Fruit fly (Drosophila melanogaster) whole organism, embryonic: ENCODE measurements around the gene Lasp.

Source experiments
- Aef1 ChIP-seq: fragments of 200-800 bp; sonication (Bioruptor generic); IDR thresholded peaks from 3 replicates; pipeline ENCODE4 v1.3.6; 2022; ENCODE audit warnings: missing biosample characterization, missing genetic modification characterization
- Antp ChIP-seq: fragments of 200-800 bp; sonication (Bioruptor generic); optimal IDR thresholded peaks from 3 replicates; lab custom pipeline; 2016; ENCODE audit warnings: missing biosample characterization, missing genetic modification characterization
- Bgb ChIP-seq: fragments of 200-800 bp; sonication (Bioruptor generic); IDR thresholded peaks from 2 replicates; pipeline ENCODE4 v1.3.6; 2022; ENCODE audit warnings: missing biosample characterization, missing genetic modification characterization; ENCODE audit not compliant: partially characterized antibody
- CG10654 ChIP-seq: fragments of 200-800 bp; sonication (Bioruptor generic); optimal IDR thresholded peaks from 2 replicates; lab custom pipeline; 2016; ENCODE audit warnings: missing biosample characterization, missing genetic modification characterization
- CG11456 ChIP-seq: fragments of 200-800 bp; sonication (Bioruptor generic); IDR thresholded peaks from 3 replicates; pipeline ENCODE4 v1.3.6; 2022; ENCODE audit warnings: missing biosample characterization, missing genetic modification characterization
- CG12071 ChIP-seq: fragments of 200-800 bp; sonication (Bioruptor generic); optimal IDR thresholded peaks from 3 replicates; lab custom pipeline; 2018; ENCODE audit warnings: missing biosample characterization, mild to moderate bottlenecking, missing genetic modification characterization
- CG12104 ChIP-seq: fragments of 200-800 bp; sonication (Bioruptor generic); optimal IDR thresholded peaks from 3 replicates; lab custom pipeline; 2016; ENCODE audit warnings: missing biosample characterization, missing genetic modification characterization
- CG13775 ChIP-seq: fragments of 200-800 bp; sonication (Bioruptor generic); optimal IDR thresholded peaks from 3 replicates; lab custom pipeline; 2017; ENCODE audit warnings: missing biosample characterization, mild to moderate bottlenecking, missing genetic modification characterization
- CG14441 ChIP-seq: fragments of 200-800 bp; sonication (Bioruptor generic); IDR thresholded peaks from 2 replicates; pipeline ENCODE4 v1.3.6; 2022; ENCODE audit warnings: missing biosample characterization, missing genetic modification characterization
- CG2875 ChIP-seq: fragments of 200-800 bp; sonication (Bioruptor generic); optimal IDR thresholded peaks from 2 replicates; lab custom pipeline; 2017; ENCODE audit warnings: missing biosample characterization, mild to moderate bottlenecking, missing genetic modification characterization, missing genetic modification reagents
- CG2889 ChIP-seq: fragments of 200-800 bp; sonication (Bioruptor generic); IDR thresholded peaks from 3 replicates; pipeline ENCODE4 v1.3.6; 2022; ENCODE audit warnings: missing biosample characterization, missing genetic modification characterization
- CG42726 ChIP-seq: fragments of 200-800 bp; sonication (Bioruptor generic); IDR thresholded peaks from 2 replicates; pipeline ENCODE4 v1.3.6; 2022; ENCODE audit warnings: missing biosample characterization, missing genetic modification characterization; ENCODE audit not compliant: partially characterized antibody
- CG5953 ChIP-seq: fragments of 200-800 bp; sonication (Bioruptor generic); IDR thresholded peaks from 2 replicates; pipeline ENCODE4 v1.3.6; 2022; ENCODE audit warnings: missing biosample characterization, missing genetic modification characterization
- CG6854 ChIP-seq: fragments of 200-800 bp; sonication (Bioruptor generic); optimal IDR thresholded peaks from 3 replicates; lab custom pipeline; 2017; ENCODE audit warnings: missing biosample characterization, mild to moderate bottlenecking, missing genetic modification characterization
- Hmr ChIP-seq: fragments of 200-800 bp; sonication (Bioruptor generic); optimal IDR thresholded peaks from 3 replicates; lab custom pipeline; 2017; ENCODE audit warnings: mild to moderate bottlenecking, missing biosample characterization, missing genetic modification reagents, missing genetic modification characterization
- Hr3 ChIP-seq: fragments of 200-800 bp; sonication (Bioruptor generic); optimal IDR thresholded peaks from 3 replicates; lab custom pipeline; 2016; ENCODE audit warnings: missing biosample characterization, missing genetic modification characterization
- Hr39 ChIP-seq: fragments of >200 bp; optimal IDR thresholded peaks from 2 replicates; lab custom pipeline; 2017
- Med ChIP-seq: fragments of 200-800 bp; sonication (Bioruptor generic); peaks from one replicate; lab custom pipeline; 2016; ENCODE audit warnings: missing biosample characterization, missing genetic modification characterization, mild to moderate bottlenecking, inconsistent platforms, moderate library complexity
- Opbp ChIP-seq: fragments of 200-800 bp; sonication (Bioruptor generic); IDR thresholded peaks from 3 replicates; pipeline ENCODE4 v1.3.6; 2022; ENCODE audit warnings: missing biosample characterization, missing genetic modification characterization; ENCODE audit not compliant: partially characterized antibody
- Side ChIP-seq: fragments of 200-800 bp; sonication (Bioruptor generic); optimal IDR thresholded peaks from 2 replicates; lab custom pipeline; 2016; ENCODE audit warnings: missing biosample characterization, missing genetic modification characterization
- Trl ChIP-seq, 3 experiments: fragments of >200 bp in 2 of 3; fragments of 200-800 bp in 1 of 3; sonication (Bioruptor generic) in 1 of 3; optimal IDR thresholded peaks; 2 replicates in 1 of 3; 3 replicates in 2 of 3; lab custom pipeline; 2016 to 2017; ENCODE audit warnings: missing biosample characterization in 1 of 3, missing genetic modification characterization in 1 of 3
- Xbp1 ChIP-seq: fragments of 200-800 bp; sonication (Bioruptor generic); optimal IDR thresholded peaks from 3 replicates; lab custom pipeline; 2016; ENCODE audit warnings: missing biosample characterization, mild to moderate bottlenecking, missing genetic modification characterization
- ara ChIP-seq: fragments of 200-800 bp; sonication (Bioruptor generic); IDR thresholded peaks from 2 replicates; pipeline ENCODE4 v1.3.6; 2022; ENCODE audit warnings: missing biosample characterization, missing genetic modification characterization
- ase ChIP-seq: fragments of 200-800 bp; sonication (Bioruptor generic); IDR thresholded peaks from 3 replicates; pipeline ENCODE4 v1.3.6; 2022; ENCODE audit warnings: missing biosample characterization, missing genetic modification characterization
- bowl ChIP-seq: fragments of 200-800 bp; sonication (Bioruptor generic); IDR thresholded peaks from 2 replicates; pipeline ENCODE4 v1.3.6; 2022; ENCODE audit warnings: missing biosample characterization, missing genetic modification characterization
- chif ChIP-seq, 2 experiments: fragments of 200-800 bp; sonication (Bioruptor generic); optimal IDR thresholded peaks; 3 replicates each; lab custom pipeline; 2016; ENCODE audit warnings: missing biosample characterization in 2 of 2, missing genetic modification characterization in 2 of 2
- chinmo ChIP-seq: fragments of 200-800 bp; sonication (Bioruptor generic); IDR thresholded peaks from 4 replicates; pipeline ENCODE4 v1.3.6; 2022; ENCODE audit warnings: missing biosample characterization, missing genetic modification characterization; ENCODE audit not compliant: partially characterized antibody
- crol ChIP-seq: fragments of 200-800 bp; sonication (Bioruptor generic); IDR thresholded peaks from 2 replicates; pipeline ENCODE4 v1.3.6; 2022; ENCODE audit warnings: missing biosample characterization, missing genetic modification characterization
- dpn ChIP-seq, 2 experiments: fragments of 200-800 bp; sonication (Bioruptor generic); optimal IDR thresholded peaks; 3 replicates each; lab custom pipeline; 2016; ENCODE audit warnings: missing biosample characterization in 2 of 2, missing genetic modification characterization in 2 of 2
- ewg ChIP-seq: fragments of 200-800 bp; sonication (Bioruptor generic); optimal IDR thresholded peaks from 3 replicates; lab custom pipeline; 2017; ENCODE audit warnings: mild to moderate bottlenecking, missing biosample characterization, missing genetic modification reagents, missing genetic modification characterization
- fru ChIP-seq: fragments of >200 bp; optimal IDR thresholded peaks from 2 replicates; lab custom pipeline; 2017
- gem ChIP-seq: fragments of 200-800 bp; sonication (Bioruptor generic); optimal IDR thresholded peaks from 2 replicates; lab custom pipeline; 2019; ENCODE audit warnings: missing biosample characterization, mild to moderate bottlenecking, missing genetic modification characterization, moderate library complexity
- lov ChIP-seq, 2 experiments: fragments of 200-800 bp in 1 of 2; fragments of >200 bp in 1 of 2; sonication (Bioruptor generic) in 1 of 2; IDR thresholded peaks in 1 of 2; optimal IDR thresholded peaks in 1 of 2; 2 replicates in 1 of 2; 3 replicates in 1 of 2; pipeline versions ENCODE4 v1.3.6 to Lab custom; 2017 to 2022; ENCODE audit warnings: missing biosample characterization in 1 of 2, missing genetic modification characterization in 1 of 2
- nerfin-1 ChIP-seq: fragments of 200-800 bp; sonication (Bioruptor generic); optimal IDR thresholded peaks from 3 replicates; lab custom pipeline; 2019; ENCODE audit warnings: missing biosample characterization, mild to moderate bottlenecking, missing genetic modification characterization, moderate library complexity
- pan ChIP-seq, 4 experiments: fragments of >200 bp in 3 of 4; fragments of 200-800 bp in 1 of 4; sonication (Bioruptor generic) in 1 of 4; optimal IDR thresholded peaks in 3 of 4; IDR thresholded peaks in 1 of 4; 2 replicates each; pipeline versions ENCODE4 v1.3.6 to Lab custom; 2017 to 2022; ENCODE audit warnings: missing biosample characterization in 2 of 4, missing genetic modification characterization in 2 of 4, mixed read lengths in 1 of 4
- pb ChIP-seq: fragments of 200-800 bp; sonication (Bioruptor generic); optimal IDR thresholded peaks from 3 replicates; lab custom pipeline; 2016; ENCODE audit warnings: missing biosample characterization, missing genetic modification characterization
- prd ChIP-seq, 3 experiments: fragments of >200 bp in 2 of 3; fragments of 200-800 bp in 1 of 3; sonication (Bioruptor generic) in 1 of 3; optimal IDR thresholded peaks in 2 of 3; IDR thresholded peaks in 1 of 3; 2 replicates in 2 of 3; 3 replicates in 1 of 3; pipeline versions ENCODE4 v1.3.6 to Lab custom; 2017 to 2022; ENCODE audit warnings: missing biosample characterization in 1 of 3, missing genetic modification characterization in 1 of 3
- pros ChIP-seq: fragments of 200-800 bp; sonication (Bioruptor generic); optimal IDR thresholded peaks from 3 replicates; lab custom pipeline; 2019; ENCODE audit warnings: missing biosample characterization, mild to moderate bottlenecking, missing genetic modification characterization, moderate library complexity
- pum ChIP-seq: fragments of 200-800 bp; sonication (Bioruptor generic); optimal IDR thresholded peaks from 2 replicates; lab custom pipeline; 2016; ENCODE audit warnings: missing biosample characterization, missing genetic modification characterization
- scrt ChIP-seq: fragments of 200-800 bp; sonication (Bioruptor generic); optimal IDR thresholded peaks from 2 replicates; lab custom pipeline; 2018; ENCODE audit warnings: missing biosample characterization, mild to moderate bottlenecking, missing genetic modification characterization, moderate library complexity
- sens ChIP-seq: fragments of 200-800 bp; sonication (Bioruptor generic); peaks from one replicate; lab custom pipeline; 2016; ENCODE audit warnings: missing biosample characterization, missing genetic modification characterization
- seq ChIP-seq: fragments of 200-800 bp; sonication (Bioruptor generic); IDR thresholded peaks from 2 replicates; pipeline ENCODE4 v1.3.6; 2022; ENCODE audit warnings: missing biosample characterization, missing genetic modification characterization
- shn ChIP-seq: fragments of 200-800 bp; sonication (Bioruptor generic); optimal IDR thresholded peaks from 3 replicates; lab custom pipeline; 2016; ENCODE audit warnings: missing biosample characterization, missing genetic modification characterization
- sima ChIP-seq: fragments of 200-800 bp; sonication (Bioruptor generic); optimal IDR thresholded peaks from 2 replicates; lab custom pipeline; 2016; ENCODE audit warnings: missing biosample characterization, missing genetic modification characterization
- sqz ChIP-seq: fragments of 200-800 bp; sonication (Bioruptor generic); optimal IDR thresholded peaks from 3 replicates; lab custom pipeline; 2018; ENCODE audit warnings: missing biosample characterization, mild to moderate bottlenecking, missing genetic modification characterization
- stc ChIP-seq: fragments of 200-800 bp; sonication (Bioruptor generic); IDR thresholded peaks from 2 replicates; pipeline ENCODE4 v1.3.6; 2022; ENCODE audit warnings: missing biosample characterization, missing genetic modification characterization

The Lasp gene

dm6 chr3L:16646865-16647459, 64.5 kb downstream of the Lasp start (continued):
- TF ChIP-seq stc = peak; percentile 50; the same call in 1 of the 2 replicates
- peak; percentile 3 for TF ChIP-seq pum (GFP tag; lab: Kevin White, UChicago)
- peak; percentile 58 for TF ChIP-seq ewg (GFP tag; lab: Kevin White, UChicago)
- peak in 1 of 2 experiments; percentile 2 for TF ChIP-seq chif (GFP tag; optimal IDR thresholded peaks at IDR 0.05; lab: Kevin White, UChicago)
- 0 out of 3 replicates have a peak, but pooled peaks have one; percentile 17 for TF ChIP-seq ase (GFP tag; lab: Robert Waterston, UW)
- TF ChIP-seq CG10654 (GFP tag; lab: Kevin White, UChicago) = no peak
- TF ChIP-seq crol (GFP tag; lab: Robert Waterston, UW) = peak; percentile 74
- peak; percentile 39 for TF ChIP-seq sens
- peak; percentile 89 for TF ChIP-seq Hr39 (lab: Kevin White, UChicago)
- peak; percentile 2 for TF ChIP-seq Antp (GFP tag; lab: Kevin White, UChicago)
- 0 out of 3 replicates have a peak, but pooled peaks have one; percentile 11 for TF ChIP-seq CG2889 (GFP tag; lab: Robert Waterston, UW)
- no peak for TF ChIP-seq Xbp1 (GFP tag; lab: Kevin White, UChicago)
- no peak for TF ChIP-seq Bgb (GFP tag; lab: Robert Waterston, UW)
- TF ChIP-seq pb (GFP tag; lab: Kevin White, UChicago) = peak; percentile 11
- TF ChIP-seq ara (GFP tag; lab: Robert Waterston, UW) = 0 out of 2 replicates have a peak, but pooled peaks have one; percentile 30
- TF ChIP-seq CG6854 (GFP tag; lab: Kevin White, UChicago) = no peak
- peak; percentile 64; the same call in 1 of the 2 replicates for TF ChIP-seq CG42726 (GFP tag; lab: Robert Waterston, UW)
- TF ChIP-seq chinmo (GFP tag; lab: Robert Waterston, UW) = 0 out of 4 replicates have a peak, but pooled peaks have one; percentile 17
- peak; percentile 34; the same call in 1 of the 2 replicates for TF ChIP-seq CG14441 (GFP tag; lab: Robert Waterston, UW)
- peak; percentile 25 to 62 for TF ChIP-seq Trl (optimal IDR thresholded peaks at IDR 0.05; lab: Kevin White, UChicago)
- no peak for TF ChIP-seq Trl (GFP tag; optimal IDR thresholded peaks at IDR 0.05; lab: Kevin White, UChicago)
- TF ChIP-seq prd (optimal IDR thresholded peaks at IDR 0.05; lab: Kevin White, UChicago) = no peak
- TF ChIP-seq prd (GFP tag; IDR thresholded peaks at IDR 0.05; lab: Robert Waterston, UW) = 0 out of 3 replicates have a peak, but pooled peaks have one; percentile 22
- peak in 1 of 2 experiments; percentile 31 for TF ChIP-seq dpn (GFP tag; optimal IDR thresholded peaks at IDR 0.05; lab: Kevin White, UChicago)
- no peak for TF ChIP-seq lov (optimal IDR thresholded peaks at IDR 0.05; lab: Kevin White, UChicago)
- TF ChIP-seq lov (GFP tag; IDR thresholded peaks at IDR 0.05; lab: Robert Waterston, UW) = peak; percentile 70; the same call in 1 of the 3 replicates
- peak; percentile 60; the same call in 1 of the 3 replicates for TF ChIP-seq CG11456 (GFP tag; lab: Robert Waterston, UW)
- TF ChIP-seq Hmr = no peak
- TF ChIP-seq CG5953 = 0 out of 2 replicates have a peak, but pooled peaks have one; percentile 16

DNA sequence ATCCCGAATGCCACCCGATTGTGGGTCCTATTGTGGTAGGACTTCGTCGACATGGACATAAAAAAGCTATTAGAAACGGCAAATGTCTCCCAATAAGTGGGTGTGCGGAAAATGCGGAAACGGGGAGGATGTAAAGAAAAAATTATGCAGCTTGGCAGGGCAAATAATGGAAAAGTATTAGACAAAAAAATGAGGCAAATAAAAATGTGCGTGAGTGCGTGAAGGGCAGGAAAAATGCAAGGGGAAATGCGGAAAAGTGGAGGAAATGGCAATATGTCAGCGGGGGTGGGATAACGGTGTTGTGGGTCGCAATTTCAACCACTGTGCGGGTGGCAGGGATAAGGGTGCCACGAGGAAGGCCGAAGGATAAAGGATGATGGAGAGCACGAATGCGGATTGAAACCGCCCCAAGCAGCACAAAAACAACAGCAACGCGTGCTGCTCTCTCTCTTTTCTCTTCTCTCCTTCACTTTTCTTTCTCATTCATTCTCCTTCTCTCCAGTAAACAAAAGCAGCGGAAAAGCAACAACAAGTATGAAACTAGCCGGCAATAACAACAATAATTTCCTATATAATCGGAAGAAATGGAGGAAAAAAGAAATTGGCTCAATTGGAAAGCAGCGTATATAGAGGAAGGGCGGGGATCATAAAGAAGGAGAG, 66.0 kb downstream of the Lasp start:
- TF ChIP-seq CG12071 (GFP tag; lab: Kevin White, UChicago) = no peak
- TF ChIP-seq CG12104 = no peak
- no peak for TF ChIP-seq shn (GFP tag; lab: Kevin White, UChicago)
- peak; percentile 66; the same call in 1 of the 2 replicates for TF ChIP-seq seq
- TF ChIP-seq scrt (GFP tag; lab: Kevin White, UChicago) = peak; percentile 32
- peak; percentile 66 for TF ChIP-seq sqz (GFP tag; lab: Kevin White, UChicago)
- no peak for TF ChIP-seq Side
- TF ChIP-seq Hr3 (GFP tag; lab: Kevin White, UChicago) = no peak
- no peak for TF ChIP-seq sima (GFP tag; lab: Kevin White, UChicago)
- TF ChIP-seq pan (optimal IDR thresholded peaks at IDR 0.05; lab: Kevin White, UChicago) = no peak
- no peak for TF ChIP-seq pan (GFP tag; optimal IDR thresholded peaks at IDR 0.05 in 1 of 2, IDR thresholded peaks at IDR 0.05 in 1 of 2)
- TF ChIP-seq CG2875 (GFP tag; lab: Kevin White, UChicago) = no peak
- TF ChIP-seq nerfin-1 (tag; lab: Kevin White, UChicago) = peak; percentile 51
- peak; percentile 50 to 56 for TF ChIP-seq Trl (optimal IDR thresholded peaks at IDR 0.05; lab: Kevin White, UChicago)
- no peak for TF ChIP-seq Trl (GFP tag; optimal IDR thresholded peaks at IDR 0.05; lab: Kevin White, UChicago)
- 0 out of 2 replicates have a peak, but pooled peaks have one; percentile 22 for TF ChIP-seq bowl (GFP tag; lab: Robert Waterston, UW)
- TF ChIP-seq Med (GFP tag; lab: Kevin White, UChicago) = peak; percentile 46
- no peak for TF ChIP-seq CG13775 (GFP tag; lab: Kevin White, UChicago)
- no peak for TF ChIP-seq fru (lab: Kevin White, UChicago)
- no peak for TF ChIP-seq Aef1 (GFP tag; lab: Robert Waterston, UW)
- peak; percentile 90 for TF ChIP-seq pros (GFP tag; lab: Kevin White, UChicago)
- TF ChIP-seq Opbp (GFP tag; lab: Robert Waterston, UW) = no peak
- no peak for TF ChIP-seq gem
